Worm (Caenorhabditis elegans) whole organism, L2 larva: ENCODE results near the gene cin-4.
A peak's percentile ranks its signal among the peaks of the same experiment; 100 is the strongest.

Experiments
- C34F6.9 ChIP-seq: fragments of 150-350 bp; optimal IDR thresholded peaks from 2 replicates; lab custom pipeline; 2014; ENCODE audit warnings: missing biosample characterization, missing genetic modification characterization
- F13H6.1 ChIP-seq: sonication (generic microtip); optimal IDR thresholded peaks from 2 replicates; lab custom pipeline; 2016; ENCODE audit warnings: missing genetic modification characterization, missing compliant biosample characterization
- Y55F3AM.14 ChIP-seq: fragments of 200-800 bp; sonication (Bioruptor generic); optimal IDR thresholded peaks from 2 replicates; lab custom pipeline; 2018; ENCODE audit warnings: mild to moderate bottlenecking, missing genetic modification characterization, missing compliant biosample characterization
- aly-2 ChIP-seq: fragments of 150-350 bp; optimal IDR thresholded peaks from 2 replicates; lab custom pipeline; 2014; ENCODE audit warnings: missing biosample characterization, missing genetic modification characterization
- ama-1 ChIP-seq: fragments of 150-350 bp; optimal IDR thresholded peaks from 2 replicates; lab custom pipeline; 2018; ENCODE audit warnings: inconsistent platforms
- blmp-1 ChIP-seq: sonication (generic microtip); optimal IDR thresholded peaks from 2 replicates; lab custom pipeline; 2017; ENCODE audit warnings: missing genetic modification characterization, mild to moderate bottlenecking, missing compliant biosample characterization, antibody characterized with exemption, moderate library complexity; ENCODE audit not compliant: insufficient read depth
- ceh-82 ChIP-seq: fragments of 150-350 bp; optimal IDR thresholded peaks from 2 replicates; lab custom pipeline; 2014; ENCODE audit warnings: missing biosample characterization, missing genetic modification characterization
- crh-2 ChIP-seq: sonication (generic microtip); optimal IDR thresholded peaks from 2 replicates; lab custom pipeline; 2017; ENCODE audit warnings: missing biosample characterization, missing genetic modification characterization
- egl-27 ChIP-seq: sonication (generic microtip); optimal IDR thresholded peaks from 3 replicates; lab custom pipeline; 2017; ENCODE audit warnings: missing biosample characterization, missing genetic modification reagents, missing genetic modification characterization
- elt-3 ChIP-seq: sonication (generic microtip); optimal IDR thresholded peaks from 2 replicates; lab custom pipeline; 2017; ENCODE audit warnings: missing biosample characterization, missing genetic modification characterization
- fos-1 ChIP-seq: fragments of 150-350 bp; optimal IDR thresholded peaks from 2 replicates; lab custom pipeline; 2014; ENCODE audit warnings: missing biosample characterization, missing genetic modification characterization
- lin-11 ChIP-seq: fragments of 150-350 bp; sonication (generic microtip); optimal IDR thresholded peaks from 2 replicates; lab custom pipeline; 2014; ENCODE audit warnings: missing biosample characterization, missing genetic modification characterization, inconsistent platforms, mixed read lengths
- lin-13 ChIP-seq: fragments of 150-350 bp; optimal IDR thresholded peaks from 2 replicates; lab custom pipeline; 2014; ENCODE audit warnings: missing biosample characterization, missing genetic modification reagents, missing genetic modification characterization
- lin-39 ChIP-seq: fragments of 150-350 bp; optimal IDR thresholded peaks from 2 replicates; lab custom pipeline; 2014; ENCODE audit warnings: missing biosample characterization, missing genetic modification reagents, missing genetic modification characterization
- lsy-2 ChIP-seq, 2 experiments: fragments of 150-350 bp in 1 of 2; sonication (generic microtip) in 1 of 2; optimal IDR thresholded peaks; 2 replicates each; lab custom pipeline; 2014 to 2017; ENCODE audit warnings: missing biosample characterization in 2 of 2, missing genetic modification characterization in 2 of 2
- mab-5 ChIP-seq: fragments of 150-350 bp; optimal IDR thresholded peaks from 2 replicates; lab custom pipeline; 2014; ENCODE audit warnings: missing biosample characterization, missing genetic modification characterization
- mbf-1 ChIP-seq: sonication (generic microtip); optimal IDR thresholded peaks from 2 replicates; lab custom pipeline; 2017; ENCODE audit warnings: missing biosample characterization, missing genetic modification characterization
- mdl-1 ChIP-seq, 2 experiments: fragments of 150-350 bp in 1 of 2; sonication (generic microtip) in 1 of 2; optimal IDR thresholded peaks; 2 replicates each; lab custom pipeline; 2017; ENCODE audit warnings: missing biosample characterization in 2 of 2, missing genetic modification characterization in 2 of 2
- nhr-10 ChIP-seq: sonication (generic microtip); optimal IDR thresholded peaks from 2 replicates; lab custom pipeline; 2017; ENCODE audit warnings: missing biosample characterization, missing genetic modification characterization
- nhr-12 ChIP-seq: fragments of 150-350 bp; optimal IDR thresholded peaks from 2 replicates; lab custom pipeline; 2014; ENCODE audit warnings: missing biosample characterization, missing genetic modification characterization
- nhr-129 ChIP-seq: fragments of 150-350 bp; optimal IDR thresholded peaks from 2 replicates; lab custom pipeline; 2014; ENCODE audit warnings: missing biosample characterization, missing genetic modification characterization
- nhr-21 ChIP-seq: fragments of 150-350 bp; optimal IDR thresholded peaks from 2 replicates; lab custom pipeline; 2014; ENCODE audit warnings: missing biosample characterization, missing genetic modification characterization
- nhr-23 ChIP-seq: fragments of 150-350 bp; optimal IDR thresholded peaks from 2 replicates; lab custom pipeline; 2014; ENCODE audit warnings: missing biosample characterization, missing genetic modification reagents, missing genetic modification characterization
- nhr-25 ChIP-seq: fragments of 150-350 bp; sonication (generic microtip); optimal IDR thresholded peaks from 3 replicates; lab custom pipeline; 2014; ENCODE audit warnings: missing biosample characterization, missing genetic modification characterization
- nhr-77 ChIP-seq: fragments of 150-350 bp; optimal IDR thresholded peaks from 2 replicates; lab custom pipeline; 2014; ENCODE audit warnings: missing biosample characterization, missing genetic modification characterization
- sem-4 ChIP-seq: fragments of 150-350 bp; optimal IDR thresholded peaks from 2 replicates; lab custom pipeline; 2014; ENCODE audit warnings: missing biosample characterization, missing genetic modification reagents, missing genetic modification characterization
- sma-9 ChIP-seq, 2 experiments: fragments of 150-350 bp in 1 of 2; sonication (generic microtip) in 1 of 2; optimal IDR thresholded peaks; 2 replicates each; lab custom pipeline; 2014 to 2016; ENCODE audit warnings: missing genetic modification characterization in 2 of 2, mild to moderate bottlenecking in 1 of 2, missing biosample characterization in 1 of 2, missing compliant biosample characterization in 1 of 2, missing genetic modification reagents in 1 of 2, moderate library complexity in 1 of 2
- snpc-4 ChIP-seq: fragments of 150-350 bp; optimal IDR thresholded peaks from 2 replicates; lab custom pipeline; 2014; ENCODE audit warnings: missing biosample characterization, missing genetic modification characterization
- unc-39 ChIP-seq: fragments of 150-350 bp; optimal IDR thresholded peaks from 2 replicates; lab custom pipeline; 2014; ENCODE audit warnings: missing biosample characterization, missing genetic modification characterization
- unc-55 ChIP-seq: fragments of 150-350 bp; sonication (generic microtip); optimal IDR thresholded peaks from 3 replicates; lab custom pipeline; 2014; ENCODE audit warnings: missing biosample characterization, missing genetic modification reagents, missing genetic modification characterization
- unc-62 ChIP-seq: fragments of 150-350 bp; optimal IDR thresholded peaks from 2 replicates; lab custom pipeline; 2014; ENCODE audit warnings: missing biosample characterization, missing genetic modification reagents, missing genetic modification characterization
- zag-1 ChIP-seq: fragments of 150-350 bp; optimal IDR thresholded peaks from 2 replicates; lab custom pipeline; 2014; ENCODE audit warnings: missing biosample characterization, missing genetic modification characterization
- ztf-1 ChIP-seq: fragments of 200-800 bp; sonication (Bioruptor generic); conservative IDR thresholded peaks from 2 replicates; pipeline ENCODE4 v1.3.6; 2022; ENCODE audit warnings: missing genetic modification characterization, missing compliant biosample characterization
- ztf-4 ChIP-seq: fragments of 150-350 bp; optimal IDR thresholded peaks from 2 replicates; lab custom pipeline; 2014; ENCODE audit warnings: missing biosample characterization, missing genetic modification characterization

The cin-4 gene

ce11 chrII:7037659-7038342 lies at the start of gene cin-4:
Gene cin-4, plus strand, starts transcription at chrII:7038292.
- no peak for TF ChIP-seq mbf-1 (tag; lab: Kevin White, UChicago)
- TF ChIP-seq ama-1 (lab: Kevin White, UChicago), result no peak
- TF ChIP-seq nhr-21 (tag; lab: Kevin White, UChicago), result no peak
- TF ChIP-seq blmp-1 (tag; lab: Kevin White, UChicago), result no peak

ce11 chrII:6989830-6990287 lies 48.2 kb upstream of the cin-4 start, which contains the start of gene C15F1.1:
Gene C15F1.1, plus strand, starts transcription at chrII:6989880.
- no peak for TF ChIP-seq nhr-10 (tag; lab: Kevin White, UChicago)
- no peak for TF ChIP-seq elt-3 (tag; lab: Kevin White, UChicago)
- TF ChIP-seq ztf-1 (GFP tag; lab: Robert Waterston, UW), result no peak
- peak; percentile 67 for TF ChIP-seq snpc-4 (tag; lab: Kevin White, UChicago)

- TF ChIP-seq F13H6.1 (peak; percentile 54), sma-9 (GFP tag; optimal IDR thresholded peaks at IDR 0.05; lab: Kevin White, UChicago) (peak; percentile 67), sma-9 (tag; optimal IDR thresholded peaks at IDR 0.05; lab: Kevin White, UChicago) (no peak), nhr-129 (tag; lab: Kevin White, UChicago) (peak; percentile 61), zag-1 (peak; percentile 88), crh-2 (tag; lab: Kevin White, UChicago) (peak; percentile 75), unc-62 (GFP tag; lab: Kevin White, UChicago) (peak; percentile 16), lsy-2 (tag; optimal IDR thresholded peaks at IDR 0.05; lab: Kevin White, UChicago) (peak; percentile 32 to 75), unc-39 (tag; lab: Kevin White, UChicago) (no peak), unc-55 (GFP tag; lab: Kevin White, UChicago) (peak; percentile 82), Y55F3AM.14 (GFP tag; lab: Kevin White, UChicago) (peak; percentile 77), mdl-1 (tag; optimal IDR thresholded peaks at IDR 0.05; lab: Kevin White, UChicago) (no peak), lin-13 (GFP tag; lab: Kevin White, UChicago) (peak; percentile 34), nhr-25 (tag; lab: Kevin White, UChicago) (no peak), ztf-4 (tag; lab: Kevin White, UChicago) (peak; percentile 40), C34F6.9 (tag; lab: Kevin White, UChicago) (peak; percentile 83), egl-27 (tag; lab: Kevin White, UChicago) (peak; percentile 79), mab-5 (tag; lab: Kevin White, UChicago) (peak; percentile 24), snpc-4 (tag; lab: Kevin White, UChicago) (peak; percentile 26), lin-11 (tag; lab: Kevin White, UChicago) (peak; percentile 42), lin-39 (tag; lab: Kevin White, UChicago) (no peak)
Observed at ce11 chrII:6992949-6993348, 45.1 kb upstream of the cin-4 start.

ce11 chrII:6994677-6995076 lies 43.4 kb upstream of the cin-4 start, which contains the start of gene unc-104:
Gene unc-104, plus strand, starts transcription at chrII:6994987.
- TF ChIP-seq sma-9 (GFP tag; optimal IDR thresholded peaks at IDR 0.05; lab: Kevin White, UChicago) (no peak), sma-9 (tag; optimal IDR thresholded peaks at IDR 0.05; lab: Kevin White, UChicago) (no peak), zag-1 (peak; percentile 24), crh-2 (tag; lab: Kevin White, UChicago) (peak; percentile 14), snpc-4 (tag; lab: Kevin White, UChicago) (no peak), lsy-2 (tag; optimal IDR thresholded peaks at IDR 0.05; lab: Kevin White, UChicago) (peak in 1 of 2 experiments; percentile 16), C34F6.9 (tag; lab: Kevin White, UChicago) (peak; percentile 27), sem-4 (tag; lab: Kevin White, UChicago) (peak; percentile 55)

ce11 chrII:6995583-6995982 lies 42.5 kb upstream of the cin-4 start:
- TF ChIP-seq mab-5 (tag; lab: Kevin White, UChicago) (no peak), nhr-21 (tag; lab: Kevin White, UChicago) (no peak), sma-9 (GFP tag; optimal IDR thresholded peaks at IDR 0.05; lab: Kevin White, UChicago) (no peak), sma-9 (tag; optimal IDR thresholded peaks at IDR 0.05; lab: Kevin White, UChicago) (no peak), lin-11 (tag; lab: Kevin White, UChicago) (no peak), nhr-77 (tag; lab: Kevin White, UChicago) (no peak), snpc-4 (tag; lab: Kevin White, UChicago) (no peak), aly-2 (no peak), ama-1 (lab: Kevin White, UChicago) (no peak), unc-55 (GFP tag; lab: Kevin White, UChicago) (no peak), fos-1 (tag; lab: Kevin White, UChicago) (no peak), nhr-25 (tag; lab: Kevin White, UChicago) (no peak), nhr-12 (tag; lab: Kevin White, UChicago) (no peak), ceh-82 (no peak), unc-62 (GFP tag; lab: Kevin White, UChicago) (no peak), unc-39 (tag; lab: Kevin White, UChicago) (no peak), nhr-23 (tag; lab: Kevin White, UChicago) (no peak), F13H6.1 (no peak), mbf-1 (tag; lab: Kevin White, UChicago) (no peak)
